Fruit fly (Drosophila melanogaster) whole organism, embryonic: ENCODE data around the gene Sfxn2.

Experiments used
- Atf-2 ChIP-seq: fragments of 200-800 bp; sonication (Bioruptor generic); optimal IDR thresholded peaks from 2 replicates; lab custom pipeline; 2016; ENCODE audit warnings: missing biosample characterization, missing genetic modification characterization
- Atf3 ChIP-seq: fragments of 200-800 bp; sonication (Bioruptor generic); optimal IDR thresholded peaks from 3 replicates; lab custom pipeline; 2016; ENCODE audit warnings: missing biosample characterization, missing genetic modification characterization
- Blimp-1 ChIP-seq: fragments of 200-800 bp; sonication (Bioruptor generic); optimal IDR thresholded peaks from 3 replicates; lab custom pipeline; 2018; ENCODE audit warnings: missing biosample characterization, missing genetic modification characterization, mild to moderate bottlenecking, moderate library complexity, missing genetic modification reagents
- Bteb2 ChIP-seq: fragments of 200-800 bp; sonication (Bioruptor generic); optimal IDR thresholded peaks from 2 replicates; lab custom pipeline; 2016; ENCODE audit warnings: missing biosample characterization, missing genetic modification characterization
- CG10147 ChIP-seq: fragments of 200-800 bp; sonication (Bioruptor generic); optimal IDR thresholded peaks from 2 replicates; lab custom pipeline; 2019; ENCODE audit warnings: missing biosample characterization, mild to moderate bottlenecking, missing genetic modification characterization, moderate library complexity
- CG10654 ChIP-seq: fragments of 200-800 bp; sonication (Bioruptor generic); optimal IDR thresholded peaks from 2 replicates; lab custom pipeline; 2016; ENCODE audit warnings: missing biosample characterization, missing genetic modification characterization
- CG11247 ChIP-seq: fragments of 200-800 bp; sonication (Bioruptor generic); IDR thresholded peaks from 2 replicates; pipeline ENCODE4 v1.3.6; 2022; ENCODE audit warnings: missing biosample characterization, missing genetic modification characterization
- CG16863 ChIP-seq: fragments of 200-800 bp; sonication (Bioruptor generic); optimal IDR thresholded peaks from 3 replicates; lab custom pipeline; 2016; ENCODE audit warnings: missing biosample characterization, missing genetic modification characterization
- CG17186 ChIP-seq: fragments of 200-800 bp; sonication (Bioruptor generic); optimal IDR thresholded peaks from 3 replicates; lab custom pipeline; 2017; ENCODE audit warnings: missing biosample characterization, missing genetic modification reagents, missing genetic modification characterization
- CG18262 ChIP-seq: fragments of 200-800 bp; optimal IDR thresholded peaks from 3 replicates; lab custom pipeline; 2019; ENCODE audit warnings: missing biosample characterization, mild to moderate bottlenecking, missing genetic modification characterization, moderate library complexity
- CG3065 ChIP-seq: fragments of 200-800 bp; sonication (Bioruptor generic); optimal IDR thresholded peaks from 2 replicates; lab custom pipeline; 2016; ENCODE audit warnings: missing biosample characterization, missing genetic modification characterization
- CG31224 ChIP-seq: fragments of 200-800 bp; sonication (Bioruptor generic); IDR thresholded peaks from 2 replicates; pipeline ENCODE4 v1.3.6; 2022; ENCODE audit warnings: missing biosample characterization, missing genetic modification characterization
- CG31388 ChIP-seq: fragments of 200-800 bp; sonication (Bioruptor generic); optimal IDR thresholded peaks from 2 replicates; lab custom pipeline; 2016; ENCODE audit warnings: missing biosample characterization, missing genetic modification characterization
- CG43689 ChIP-seq: fragments of 200-800 bp; sonication (Bioruptor generic); IDR thresholded peaks from 2 replicates; pipeline ENCODE4 v1.3.6; 2022; ENCODE audit warnings: missing biosample characterization, missing genetic modification characterization
- CG6254 ChIP-seq: fragments of 200-800 bp; sonication (Bioruptor generic); optimal IDR thresholded peaks from 3 replicates; lab custom pipeline; 2017; ENCODE audit warnings: mild to moderate bottlenecking, missing biosample characterization, missing genetic modification reagents, missing genetic modification characterization
- CG7357 ChIP-seq: fragments of 200-800 bp; sonication (Bioruptor generic); IDR thresholded peaks from 3 replicates; pipeline ENCODE4 v1.3.6; 2022; ENCODE audit warnings: missing biosample characterization, missing genetic modification characterization
- CG7839 ChIP-seq: fragments of 200-800 bp; sonication (Bioruptor generic); optimal IDR thresholded peaks from 3 replicates; lab custom pipeline; 2018; ENCODE audit warnings: missing biosample characterization, mild to moderate bottlenecking, missing genetic modification characterization, moderate library complexity
- Drgx ChIP-seq: fragments of 200-800 bp; sonication (Bioruptor generic); IDR thresholded peaks from 2 replicates; pipeline ENCODE4 v1.3.6; 2022; ENCODE audit warnings: missing biosample characterization, missing genetic modification characterization
- Fer1 ChIP-seq: fragments of 200-800 bp; sonication (Bioruptor generic); optimal IDR thresholded peaks from 2 replicates; lab custom pipeline; 2017; ENCODE audit warnings: missing biosample characterization, mild to moderate bottlenecking, missing genetic modification characterization
- Fer2 ChIP-seq: fragments of 200-800 bp; sonication (Bioruptor generic); optimal IDR thresholded peaks from 2 replicates; lab custom pipeline; 2018; ENCODE audit warnings: missing biosample characterization, mild to moderate bottlenecking, missing genetic modification characterization, moderate library complexity
- Gsc ChIP-seq: fragments of 200-800 bp; sonication (Bioruptor generic); IDR thresholded peaks from 2 replicates; pipeline ENCODE4 v1.3.6; 2022; ENCODE audit warnings: missing biosample characterization, missing genetic modification characterization
- HHEX ChIP-seq: fragments of 200-800 bp; sonication (Bioruptor generic); optimal IDR thresholded peaks from 3 replicates; lab custom pipeline; 2017; ENCODE audit warnings: missing biosample characterization, mild to moderate bottlenecking, missing genetic modification characterization, missing genetic modification reagents
- HLH3B ChIP-seq: fragments of 200-800 bp; sonication (Bioruptor generic); IDR thresholded peaks from 2 replicates; pipeline ENCODE4 v1.3.6; 2022; ENCODE audit warnings: missing biosample characterization, missing genetic modification characterization
- HLH54F ChIP-seq: fragments of 200-800 bp; sonication (Bioruptor generic); optimal IDR thresholded peaks from 3 replicates; lab custom pipeline; 2016; ENCODE audit warnings: missing biosample characterization, missing genetic modification characterization
- MESR4 ChIP-seq: fragments of 200-800 bp; sonication (Bioruptor generic); optimal IDR thresholded peaks from 2 replicates; lab custom pipeline; 2018; ENCODE audit warnings: missing biosample characterization, mild to moderate bottlenecking, missing genetic modification characterization, moderate library complexity
- Mad ChIP-seq: fragments of 200-800 bp; sonication (Bioruptor generic); optimal IDR thresholded peaks from 2 replicates; lab custom pipeline; 2016; ENCODE audit warnings: missing biosample characterization, missing genetic modification characterization
- Mes4 ChIP-seq: fragments of 200-800 bp; sonication (Bioruptor generic); optimal IDR thresholded peaks from 2 replicates; lab custom pipeline; 2016; ENCODE audit warnings: missing biosample characterization, missing genetic modification characterization
- Nf-YC ChIP-seq: fragments of 200-800 bp; optimal IDR thresholded peaks from 3 replicates; lab custom pipeline; 2019; ENCODE audit warnings: missing biosample characterization, mild to moderate bottlenecking, missing genetic modification characterization, moderate library complexity
- Trl ChIP-seq, 3 experiments: fragments of >200 bp in 2 of 3; fragments of 200-800 bp in 1 of 3; sonication (Bioruptor generic) in 1 of 3; optimal IDR thresholded peaks; 2 replicates in 1 of 3; 3 replicates in 2 of 3; lab custom pipeline; 2016 to 2017; ENCODE audit warnings: missing biosample characterization in 1 of 3, missing genetic modification characterization in 1 of 3
- Xrp1 ChIP-seq: fragments of 200-800 bp; sonication (Bioruptor generic); IDR thresholded peaks from 2 replicates; pipeline ENCODE4 v1.3.6; 2022; ENCODE audit warnings: missing biosample characterization, missing genetic modification characterization
- bab2 ChIP-seq: fragments of 200-800 bp; sonication (Bioruptor generic); optimal IDR thresholded peaks from 2 replicates; lab custom pipeline; 2016; ENCODE audit warnings: missing biosample characterization, missing genetic modification characterization
- btn ChIP-seq: fragments of 200-800 bp; sonication (Bioruptor generic); optimal IDR thresholded peaks from 2 replicates; lab custom pipeline; 2016; ENCODE audit warnings: missing biosample characterization, missing genetic modification characterization
- chinmo ChIP-seq: fragments of 200-800 bp; sonication (Bioruptor generic); IDR thresholded peaks from 4 replicates; pipeline ENCODE4 v1.3.6; 2022; ENCODE audit warnings: missing biosample characterization, missing genetic modification characterization; ENCODE audit not compliant: partially characterized antibody
- croc ChIP-seq: fragments of 200-800 bp; sonication (Bioruptor generic); conservative IDR thresholded peaks from 3 replicates; pipeline ENCODE4 v1.3.6; 2022; ENCODE audit warnings: missing biosample characterization, missing genetic modification characterization
- danr ChIP-seq: fragments of 200-800 bp; sonication (Bioruptor generic); IDR thresholded peaks from 2 replicates; pipeline ENCODE4 v1.3.6; 2022; ENCODE audit warnings: missing biosample characterization, missing genetic modification characterization
- gce ChIP-seq: fragments of 200-800 bp; sonication (Bioruptor generic); IDR thresholded peaks from 3 replicates; pipeline ENCODE4 v1.3.6; 2022; ENCODE audit warnings: missing biosample characterization, missing genetic modification characterization
- gcm2 ChIP-seq: fragments of 200-800 bp; sonication (Bioruptor generic); optimal IDR thresholded peaks from 2 replicates; lab custom pipeline; 2016; ENCODE audit warnings: missing biosample characterization, missing genetic modification characterization
- jing ChIP-seq: fragments of 200-800 bp; sonication (Bioruptor generic); optimal IDR thresholded peaks from 2 replicates; lab custom pipeline; 2018; ENCODE audit warnings: missing biosample characterization, mild to moderate bottlenecking, missing genetic modification characterization
- lilli ChIP-seq: fragments of 200-800 bp; sonication (Bioruptor generic); optimal IDR thresholded peaks from 3 replicates; lab custom pipeline; 2016; ENCODE audit warnings: missing biosample characterization, missing genetic modification characterization
- lmd ChIP-seq: fragments of 200-800 bp; sonication (Bioruptor generic); IDR thresholded peaks from 2 replicates; pipeline ENCODE4 v1.3.6; 2022; ENCODE audit warnings: missing biosample characterization, missing genetic modification characterization
- nau ChIP-seq: fragments of 200-800 bp; sonication (Bioruptor generic); optimal IDR thresholded peaks from 3 replicates; lab custom pipeline; 2017; ENCODE audit warnings: missing biosample characterization, mild to moderate bottlenecking, missing genetic modification characterization, missing genetic modification reagents
- oc ChIP-seq: fragments of 200-800 bp; sonication (Bioruptor generic); optimal IDR thresholded peaks from 2 replicates; lab custom pipeline; 2018; ENCODE audit warnings: missing biosample characterization, mild to moderate bottlenecking, missing genetic modification characterization, moderate library complexity
- pb ChIP-seq: fragments of 200-800 bp; sonication (Bioruptor generic); optimal IDR thresholded peaks from 3 replicates; lab custom pipeline; 2016; ENCODE audit warnings: missing biosample characterization, missing genetic modification characterization
- pfk ChIP-seq: fragments of 200-800 bp; sonication (Bioruptor generic); optimal IDR thresholded peaks from 2 replicates; lab custom pipeline; 2018; ENCODE audit warnings: missing biosample characterization, mild to moderate bottlenecking, missing genetic modification characterization, moderate library complexity
- pzg ChIP-seq: fragments of 200-800 bp; sonication (Bioruptor generic); optimal IDR thresholded peaks from 3 replicates; lab custom pipeline; 2018; ENCODE audit warnings: missing biosample characterization, mild to moderate bottlenecking, missing genetic modification characterization, moderate library complexity
- slou ChIP-seq: fragments of 200-800 bp; sonication (Bioruptor generic); optimal IDR thresholded peaks from 3 replicates; lab custom pipeline; 2016; ENCODE audit warnings: missing biosample characterization, missing genetic modification characterization
- tgo ChIP-seq: fragments of 200-800 bp; sonication (Bioruptor generic); IDR thresholded peaks from 3 replicates; pipeline ENCODE4 v1.3.6; 2022; ENCODE audit warnings: missing biosample characterization, missing genetic modification characterization
- zen2 ChIP-seq: fragments of 200-800 bp; sonication (Bioruptor generic); IDR thresholded peaks from 3 replicates; pipeline ENCODE4 v1.3.6; 2022; ENCODE audit warnings: missing biosample characterization, missing genetic modification characterization; ENCODE audit not compliant: partially characterized antibody
- zf30C ChIP-seq: fragments of 200-800 bp; sonication (Bioruptor generic); optimal IDR thresholded peaks from 3 replicates; lab custom pipeline; 2018; ENCODE audit warnings: missing biosample characterization, mild to moderate bottlenecking, missing genetic modification characterization
- zfh1 ChIP-seq: fragments of 200-800 bp; sonication (Bioruptor generic); IDR thresholded peaks from 3 replicates; pipeline ENCODE4 v1.3.6; 2022; ENCODE audit warnings: missing biosample characterization, missing genetic modification characterization

The Sfxn2 gene

DNA sequence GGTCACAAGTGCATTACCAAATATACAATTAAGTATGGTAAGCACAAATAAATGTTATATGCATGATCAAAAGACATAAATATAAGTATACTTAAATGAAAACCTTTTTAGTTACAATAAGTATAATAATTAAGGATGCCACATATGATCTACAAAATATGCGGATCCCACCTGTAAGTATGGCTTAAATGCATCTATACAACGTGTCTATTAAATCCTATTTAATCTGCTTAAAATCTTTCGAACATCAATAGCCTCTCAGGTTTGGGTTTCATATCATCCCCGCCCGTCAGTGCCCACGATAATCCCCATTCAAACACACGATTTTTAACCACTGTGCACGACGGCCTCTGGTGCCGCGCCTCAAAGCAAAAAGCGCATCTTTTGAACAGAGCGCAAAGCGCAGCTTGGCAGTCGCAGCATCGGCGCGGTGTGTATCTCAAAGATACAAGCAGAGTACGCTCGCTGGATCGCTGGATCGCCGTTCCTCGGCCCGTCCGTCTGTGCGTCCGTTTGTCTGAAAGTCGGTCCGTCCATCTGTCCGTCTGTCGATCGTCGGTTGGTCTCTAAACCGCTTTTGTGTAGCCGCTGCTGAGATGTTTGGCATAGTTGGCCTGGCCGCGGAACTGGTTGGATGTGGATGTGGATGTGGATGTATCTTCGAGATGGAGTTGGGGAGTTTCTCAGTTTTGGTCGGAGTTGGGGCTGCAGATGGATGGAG lies 21.1 kb upstream of the Sfxn2 start (continued):
- TF ChIP-seq pzg (GFP tag; lab: Kevin White, UChicago) (no peak), Mes4 (no peak), gce (no peak), gcm2 (GFP tag; lab: Kevin White, UChicago) (no peak), lmd (no peak), Fer2 (no peak), Atf-2 (GFP tag; lab: Kevin White, UChicago) (no peak), CG10654 (GFP tag; lab: Kevin White, UChicago) (no peak), CG7839 (peak; percentile 37), CG11247 (GFP tag; lab: Robert Waterston, UW) (no peak), CG7357 (GFP tag; lab: Robert Waterston, UW) (no peak), CG43689 (GFP tag; lab: Robert Waterston, UW) (no peak), CG31224 (GFP tag; lab: Robert Waterston, UW) (no peak), CG10147 (GFP tag; lab: Kevin White, UChicago) (no peak), jing (GFP tag; lab: Kevin White, UChicago) (no peak), zfh1 (GFP tag; lab: Robert Waterston, UW) (no peak), Xrp1 (GFP tag; lab: Robert Waterston, UW) (no peak; the same call in 1 of the 2 replicates), Drgx (GFP tag; lab: Robert Waterston, UW) (peak; percentile 11; the same call in 1 of the 2 replicates), pfk (GFP tag; lab: Kevin White, UChicago) (no peak), CG17186 (GFP tag; lab: Kevin White, UChicago) (no peak), bab2 (no peak), oc (tag; lab: Kevin White, UChicago) (peak; percentile 97), Bteb2 (no peak), Mad (GFP tag; lab: Kevin White, UChicago) (no peak), CG6254 (peak; percentile 29), tgo (GFP tag; lab: Robert Waterston, UW) (no peak), zen2 (GFP tag; lab: Robert Waterston, UW) (no peak), zf30C (GFP tag; lab: Kevin White, UChicago) (no peak), CG31388 (GFP tag; lab: Kevin White, UChicago) (no peak), HLH54F (no peak), Trl (optimal IDR thresholded peaks at IDR 0.05; lab: Kevin White, UChicago) (no peak), Trl (GFP tag; optimal IDR thresholded peaks at IDR 0.05; lab: Kevin White, UChicago) (no peak), MESR4 (GFP tag; lab: Kevin White, UChicago) (no peak), slou (GFP tag; lab: Kevin White, UChicago) (no peak), danr (GFP tag; lab: Robert Waterston, UW) (no peak), Atf3 (GFP tag; lab: Kevin White, UChicago) (no peak), croc (GFP tag; lab: Robert Waterston, UW) (no peak), Gsc (GFP tag; lab: Robert Waterston, UW) (no peak), Nf-YC (no peak), Fer1 (GFP tag; lab: Kevin White, UChicago) (peak; percentile 17), nau (GFP tag; lab: Kevin White, UChicago) (no peak), chinmo (GFP tag; lab: Robert Waterston, UW) (peak; percentile 66; the same call in 1 of the 4 replicates), btn (GFP tag; lab: Kevin White, UChicago) (no peak), CG16863 (GFP tag; lab: Kevin White, UChicago) (peak; percentile 5), lilli (GFP tag; lab: Kevin White, UChicago) (peak; percentile 5), CG3065 (no peak), HLH3B (no peak), pb (GFP tag; lab: Kevin White, UChicago) (no peak), CG18262 (tag; lab: Kevin White, UChicago) (peak; percentile 62), Blimp-1 (GFP tag; lab: Kevin White, UChicago) (peak; percentile 19), HHEX (GFP tag; lab: Kevin White, UChicago) (no peak)
